Worm (Caenorhabditis elegans): ENCODE results near the gene Y9C9A.8.

Y9C9A.8 gene

DNA sequence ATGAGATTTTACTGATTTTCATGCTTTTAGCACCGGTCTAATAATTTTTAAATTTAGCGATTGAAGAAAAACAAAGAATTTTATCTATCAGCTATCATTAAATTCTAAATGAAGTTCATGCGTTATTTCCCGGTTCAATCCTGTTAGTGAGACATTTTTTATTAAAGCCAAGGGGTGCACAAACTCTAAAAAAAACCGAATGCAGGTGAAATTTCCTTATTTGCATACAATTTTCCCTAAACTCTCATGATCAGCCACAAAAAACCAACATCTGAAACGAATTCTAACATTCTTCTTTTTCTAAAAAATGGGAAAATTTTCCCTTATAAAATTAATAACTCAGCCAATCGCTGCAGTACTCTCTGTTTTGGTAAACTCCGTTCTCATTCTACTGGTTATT is 17.1 kb upstream of the Y9C9A.8 start, which contains the start of gene str-156:
Gene str-156 (plus strand): TSS at position 301 of the 400 bp plus-strand sequence.
- TF ChIP-seq ref-1 (GFP tag; conservative IDR thresholded peaks at IDR 0.05) (no peak), flt-1 (GFP tag; IDR thresholded peaks at IDR 0.05) (no peak), ztf-29 (GFP tag; IDR thresholded peaks at IDR 0.05) (no peak), ztf-23 (GFP tag; IDR thresholded peaks at IDR 0.05) (no peak), tab-1 (GFP tag; IDR thresholded peaks at IDR 0.05) (no peak), cog-1 (tag; optimal IDR thresholded peaks at IDR 0.05) (no peak), klf-2 (GFP tag; conservative IDR thresholded peaks at IDR 0.05) (no peak), T22C8.4 (GFP tag; IDR thresholded peaks at IDR 0.05) (no peak), med-1 (GFP tag; optimal IDR thresholded peaks at IDR 0.05; ENCODE audit: insufficient read depth) (no peak)

DNA sequence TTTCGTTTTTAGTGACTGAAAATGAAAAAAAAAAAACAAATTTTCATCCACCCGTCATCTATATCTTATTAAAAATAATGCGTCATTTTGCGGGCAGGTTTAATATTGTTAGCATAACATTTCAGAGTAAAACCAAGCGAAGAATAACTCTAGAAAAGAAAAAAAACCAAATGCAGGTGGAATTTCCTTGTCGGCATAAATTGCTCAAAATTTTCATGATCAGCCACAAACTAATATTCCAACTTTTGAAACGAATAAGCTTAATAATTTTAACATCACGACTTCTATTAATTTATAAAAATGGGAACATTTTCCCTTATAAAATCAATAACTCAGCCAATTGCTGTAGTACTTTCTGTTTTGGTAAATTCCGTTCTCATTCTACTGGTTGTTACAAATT is 14.5 kb upstream of the Y9C9A.8 start, which contains the start of gene str-155:
Gene str-155 (plus strand): TSS at position 301 of the 400 bp plus-strand sequence.
- no peak for TF ChIP-seq cog-1 (tag; optimal IDR thresholded peaks at IDR 0.05)
- TF ChIP-seq tab-1 (GFP tag; IDR thresholded peaks at IDR 0.05): no peak
- no peak for TF ChIP-seq med-1 (GFP tag; optimal IDR thresholded peaks at IDR 0.05; ENCODE audit: insufficient read depth)
- TF ChIP-seq klf-2 (GFP tag; conservative IDR thresholded peaks at IDR 0.05): no peak
- no peak for TF ChIP-seq flt-1 (GFP tag; IDR thresholded peaks at IDR 0.05)
- TF ChIP-seq T22C8.4 (GFP tag; IDR thresholded peaks at IDR 0.05): no peak
- TF ChIP-seq ref-1 (GFP tag; conservative IDR thresholded peaks at IDR 0.05): no peak
- TF ChIP-seq ztf-29 (GFP tag; IDR thresholded peaks at IDR 0.05): no peak
- TF ChIP-seq ztf-23 (GFP tag; IDR thresholded peaks at IDR 0.05): no peak

DNA sequence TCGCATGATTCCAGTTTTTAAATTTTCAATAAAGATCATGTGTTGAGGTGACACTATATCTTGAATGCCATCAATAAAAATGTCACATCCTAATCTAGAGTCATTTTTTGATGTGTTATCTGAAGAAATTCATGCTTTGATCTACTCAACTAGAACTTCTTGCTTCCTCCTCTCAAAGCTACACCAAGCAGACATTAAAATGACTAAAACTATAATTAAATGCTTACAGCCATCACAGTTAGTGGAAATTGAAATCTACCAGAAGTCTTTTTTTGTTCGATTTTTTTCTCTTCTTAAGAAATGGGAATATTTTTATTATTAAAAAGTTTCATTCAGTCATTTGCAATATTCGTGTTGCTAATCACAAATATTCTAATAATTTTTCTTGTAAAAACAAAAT is 12.4 kb upstream of the Y9C9A.8 start, which contains the start of gene str-158:
Gene str-158 (plus strand): TSS at position 301 of the 400 bp plus-strand sequence.
- TF ChIP-seq ref-1 (GFP tag; conservative IDR thresholded peaks at IDR 0.05) (no peak), ztf-23 (GFP tag; IDR thresholded peaks at IDR 0.05) (no peak), flt-1 (GFP tag; IDR thresholded peaks at IDR 0.05) (no peak), klf-2 (GFP tag; conservative IDR thresholded peaks at IDR 0.05) (no peak), med-1 (GFP tag; optimal IDR thresholded peaks at IDR 0.05; ENCODE audit: insufficient read depth) (no peak), T22C8.4 (GFP tag; IDR thresholded peaks at IDR 0.05) (no peak), cog-1 (tag; optimal IDR thresholded peaks at IDR 0.05) (no peak), ztf-29 (GFP tag; IDR thresholded peaks at IDR 0.05) (no peak), tab-1 (GFP tag; IDR thresholded peaks at IDR 0.05) (no peak)

DNA sequence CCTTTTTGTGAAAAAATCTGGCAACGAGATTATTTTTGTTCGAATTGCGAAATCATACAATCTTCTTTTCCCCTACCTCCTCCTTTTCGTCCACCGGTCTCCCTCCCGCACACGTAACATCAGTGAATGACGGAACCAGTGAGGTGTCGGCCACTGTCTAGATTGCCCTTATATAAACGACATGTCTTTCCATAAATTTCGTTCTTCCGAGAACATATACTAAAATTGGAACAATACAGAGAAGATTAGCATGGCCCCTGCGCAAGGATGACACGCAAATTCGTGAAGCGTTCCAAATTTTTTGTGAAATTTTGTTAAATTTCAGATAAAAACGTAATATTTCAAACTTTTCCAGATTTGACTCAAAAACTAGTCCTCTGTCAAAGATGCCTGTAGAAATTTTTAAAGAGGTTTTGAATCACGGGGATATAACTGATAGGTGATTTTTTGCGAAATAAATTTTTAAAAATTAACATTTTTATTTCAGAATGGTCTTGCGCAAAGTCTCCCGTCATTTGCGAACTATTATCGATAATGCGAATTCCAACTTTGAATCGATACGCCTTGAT is 693 bp downstream of the Y9C9A.8 start:
- TF ChIP-seq T22C8.4 (GFP tag; IDR thresholded peaks at IDR 0.05) (no peak), klf-2 (GFP tag; conservative IDR thresholded peaks at IDR 0.05) (no peak), ztf-29 (GFP tag; IDR thresholded peaks at IDR 0.05) (no peak), flt-1 (GFP tag; IDR thresholded peaks at IDR 0.05) (no peak), ref-1 (GFP tag; conservative IDR thresholded peaks at IDR 0.05) (no peak), cog-1 (tag; optimal IDR thresholded peaks at IDR 0.05) (no peak)

DNA sequence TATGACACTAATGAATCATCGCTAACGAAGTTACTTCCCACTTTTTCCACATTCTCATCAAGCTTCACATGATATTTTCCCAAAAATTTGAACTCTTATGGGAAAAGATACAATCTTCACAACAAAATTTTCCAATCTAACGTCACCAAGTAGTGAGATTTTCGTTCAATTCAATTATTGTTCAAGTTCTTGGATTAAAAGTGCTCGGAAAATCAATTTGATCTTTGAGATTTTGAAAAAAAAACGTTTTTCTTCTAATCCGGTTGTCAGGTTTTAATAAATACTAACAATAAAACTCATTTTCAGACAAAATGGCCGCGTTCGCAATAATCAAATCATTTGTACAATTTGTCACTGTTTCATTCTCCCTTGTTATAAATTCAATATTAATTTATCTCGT is 4.0 kb downstream of the Y9C9A.8 start, which contains the start of gene str-153:
Gene str-153 (plus strand): TSS at position 301 of the 400 bp plus-strand sequence.
- no peak for TF ChIP-seq T22C8.4 (GFP tag; IDR thresholded peaks at IDR 0.05)
- TF ChIP-seq flt-1 (GFP tag; IDR thresholded peaks at IDR 0.05): no peak

DNA sequence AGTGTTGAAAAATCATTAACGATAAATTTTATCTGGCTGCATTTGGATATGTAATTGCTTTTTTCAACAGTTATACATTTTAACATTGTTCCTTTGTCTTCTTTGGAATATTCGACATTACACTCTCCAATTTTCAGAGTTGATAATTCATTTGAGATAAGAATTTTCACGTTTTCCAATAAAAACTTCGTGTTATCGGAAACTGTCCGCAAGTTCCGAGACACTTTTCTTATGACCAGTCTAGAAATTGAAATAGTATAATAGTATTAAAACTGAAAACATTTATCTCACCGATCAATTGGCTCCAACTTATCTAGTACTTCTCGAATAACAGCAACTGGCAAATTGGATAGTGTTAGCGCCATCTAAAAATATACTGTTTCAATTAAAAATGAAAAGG is 7.5 kb downstream of the Y9C9A.8 start, which contains the start of gene fbxa-86:
Gene fbxa-86 (minus strand): TSS at position 367 of the 400 bp plus-strand sequence.
- no peak for TF ChIP-seq flt-1 (GFP tag; IDR thresholded peaks at IDR 0.05)
- no peak for TF ChIP-seq T22C8.4 (GFP tag; IDR thresholded peaks at IDR 0.05)
- no peak for TF ChIP-seq ztf-29 (GFP tag; IDR thresholded peaks at IDR 0.05)
- no peak for TF ChIP-seq cog-1 (tag; optimal IDR thresholded peaks at IDR 0.05)
- no peak for TF ChIP-seq klf-2 (GFP tag; conservative IDR thresholded peaks at IDR 0.05)
- TF ChIP-seq ref-1 (GFP tag; conservative IDR thresholded peaks at IDR 0.05): no peak
- no peak for TF ChIP-seq med-1 (GFP tag; optimal IDR thresholded peaks at IDR 0.05; ENCODE audit: insufficient read depth)
- no peak for TF ChIP-seq ztf-23 (GFP tag; IDR thresholded peaks at IDR 0.05)

DNA sequence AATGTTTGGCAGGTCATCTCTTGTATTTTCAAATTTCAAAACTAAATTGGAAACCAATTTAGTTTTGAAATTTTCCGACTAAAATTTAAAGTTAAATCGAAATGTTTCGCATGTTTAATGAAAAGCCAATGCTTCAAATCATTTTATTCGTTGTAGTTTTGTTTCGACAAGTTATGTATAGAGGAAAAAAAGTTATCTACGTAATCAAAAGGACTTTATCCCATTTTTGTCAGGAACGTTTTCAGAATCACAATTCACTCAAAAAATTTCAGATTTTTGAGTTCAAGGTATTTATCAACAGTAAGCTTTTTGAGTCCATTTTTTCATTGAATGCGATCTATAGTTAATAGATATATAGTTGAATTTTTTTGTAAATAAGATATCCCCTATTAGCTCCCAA is 8.5 kb downstream of the Y9C9A.8 start, which contains the start of gene str-168:
Gene str-168 (plus strand): TSS at position 301 of the 400 bp plus-strand sequence.
- no peak for TF ChIP-seq ztf-29 (GFP tag; IDR thresholded peaks at IDR 0.05)
- TF ChIP-seq med-1 (GFP tag; optimal IDR thresholded peaks at IDR 0.05; ENCODE audit: insufficient read depth): no peak
- TF ChIP-seq ztf-23 (GFP tag; IDR thresholded peaks at IDR 0.05): no peak
- TF ChIP-seq ref-1 (GFP tag; conservative IDR thresholded peaks at IDR 0.05): no peak
- no peak for TF ChIP-seq T22C8.4 (GFP tag; IDR thresholded peaks at IDR 0.05)
- no peak for TF ChIP-seq cog-1 (tag; optimal IDR thresholded peaks at IDR 0.05)
- no peak for TF ChIP-seq flt-1 (GFP tag; IDR thresholded peaks at IDR 0.05)
- TF ChIP-seq tab-1 (GFP tag; IDR thresholded peaks at IDR 0.05): no peak
- no peak for TF ChIP-seq klf-2 (GFP tag; conservative IDR thresholded peaks at IDR 0.05)

DNA sequence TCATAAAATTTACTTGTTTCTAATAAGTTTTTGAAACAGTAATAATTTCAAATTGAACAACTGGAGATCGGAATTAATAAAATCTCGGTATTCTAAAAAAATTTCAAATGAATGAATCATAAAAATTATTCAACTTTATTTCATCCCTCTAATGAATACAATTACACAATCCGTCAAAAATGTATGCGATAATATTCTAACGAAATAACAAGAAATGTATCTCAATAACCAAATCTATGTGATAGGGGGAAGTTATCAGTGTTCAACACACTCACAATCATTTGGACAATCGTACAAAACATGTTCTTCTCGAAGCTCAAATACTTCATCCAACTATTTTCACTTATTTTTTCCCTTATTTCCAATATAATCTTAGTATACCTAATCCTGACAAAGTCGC is 11.5 kb downstream of the Y9C9A.8 start, which contains the start of gene Y9C9A.5:
Gene Y9C9A.5 (plus strand): TSS at position 301 of the 400 bp plus-strand sequence.
- no peak for TF ChIP-seq T22C8.4 (GFP tag; IDR thresholded peaks at IDR 0.05)

DNA sequence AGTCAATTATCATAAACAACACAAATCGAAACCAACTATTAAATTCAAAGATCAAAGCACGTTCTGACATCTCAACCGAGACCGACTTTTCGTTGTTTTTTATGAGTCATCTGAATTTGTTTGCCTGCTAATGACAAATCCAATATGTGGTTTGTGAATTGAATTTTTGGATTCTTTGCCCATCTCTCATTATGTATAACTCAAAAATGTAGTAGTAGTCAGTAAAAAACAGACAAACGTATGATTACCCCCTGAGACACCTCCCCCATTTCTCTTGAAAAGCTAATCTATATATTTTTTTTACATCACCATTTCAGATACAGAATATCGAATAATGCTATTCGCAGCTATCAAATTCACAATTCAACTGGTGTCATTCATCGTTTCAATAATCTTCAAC is 15.6 kb downstream of the Y9C9A.8 start, which contains the start of gene str-169:
Gene str-169 (plus strand): TSS at position 301 of the 400 bp plus-strand sequence.
- TF ChIP-seq ref-1 (GFP tag; conservative IDR thresholded peaks at IDR 0.05) (no peak), cog-1 (tag; optimal IDR thresholded peaks at IDR 0.05) (no peak), flt-1 (GFP tag; IDR thresholded peaks at IDR 0.05) (no peak), klf-2 (GFP tag; conservative IDR thresholded peaks at IDR 0.05) (no peak), med-1 (GFP tag; optimal IDR thresholded peaks at IDR 0.05; ENCODE audit: insufficient read depth) (no peak), ztf-29 (GFP tag; IDR thresholded peaks at IDR 0.05) (no peak), T22C8.4 (GFP tag; IDR thresholded peaks at IDR 0.05) (no peak), ztf-23 (GFP tag; IDR thresholded peaks at IDR 0.05) (no peak), tab-1 (GFP tag; IDR thresholded peaks at IDR 0.05) (no peak)

DNA sequence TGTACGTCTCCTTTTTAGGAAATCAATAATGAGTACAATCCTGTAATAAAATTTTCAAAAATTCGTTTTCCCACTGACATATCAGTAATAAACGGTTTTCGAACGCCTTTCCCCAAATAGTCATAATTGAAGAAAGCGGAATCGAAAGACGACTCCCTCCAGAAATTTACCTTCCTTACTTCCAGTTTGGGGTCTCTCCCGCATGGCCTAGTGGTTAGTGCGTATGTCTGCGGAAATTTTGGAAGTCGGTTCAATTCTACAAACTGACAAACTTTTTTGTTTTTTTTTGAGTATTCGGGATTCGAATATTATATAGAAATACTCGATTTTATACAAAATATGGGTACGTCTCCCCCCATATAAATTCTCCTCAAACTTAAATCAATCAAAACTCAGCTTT is 19.6 kb downstream of the Y9C9A.8 start:
- TF ChIP-seq T22C8.4 (GFP tag; IDR thresholded peaks at IDR 0.05) (peak; percentile 69), ref-1 (GFP tag; conservative IDR thresholded peaks at IDR 0.05) (peak; percentile 45; the same call in 1 of the 2 replicates)

Data from whole organism, midembryonic.